Worm (Caenorhabditis elegans) whole organism, late embryonic: ENCODE results near the gene T20D3.14.

ENCODE experiments used
- ama-1 ChIP-seq: fragments of 150-350 bp; optimal IDR thresholded peaks from 2 replicates; lab custom pipeline; 2014
- pag-3 ChIP-seq: sonication (generic microtip); optimal IDR thresholded peaks from 2 replicates; lab custom pipeline; 2016; ENCODE audit warnings: missing compliant biosample characterization, missing genetic modification characterization, borderline replicate concordance
- pros-1 ChIP-seq: fragments of 150-350 bp; optimal IDR thresholded peaks from 2 replicates; lab custom pipeline; 2014; ENCODE audit warnings: missing biosample characterization, missing genetic modification reagents, missing genetic modification characterization
- sdc-2 ChIP-seq: sonication (generic microtip); optimal IDR thresholded peaks from 2 replicates; lab custom pipeline; 2016; ENCODE audit warnings: missing genotype, missing genetic modification characterization, missing compliant biosample characterization

ce11 chrIV:9366411-9366810 is 30.7 kb upstream of the T20D3.14 start, which contains the start of gene pezo-1:
- TF ChIP-seq ama-1 (lab: Kevin White, UChicago) (no peak), pros-1 (no peak), pag-3 (tag; lab: Kevin White, UChicago) (no peak), sdc-2 (tag; lab: Kevin White, UChicago) (no peak)
